Worm (Caenorhabditis elegans): Measurements from ENCODE around the gene F53B2.8.
"Not testable (repeated sequence)": the region's sequence is repeated elsewhere in the genome, so short reads cannot be mapped to it uniquely, and the experiment has no call there.

Gene F53B2.8

DNA sequence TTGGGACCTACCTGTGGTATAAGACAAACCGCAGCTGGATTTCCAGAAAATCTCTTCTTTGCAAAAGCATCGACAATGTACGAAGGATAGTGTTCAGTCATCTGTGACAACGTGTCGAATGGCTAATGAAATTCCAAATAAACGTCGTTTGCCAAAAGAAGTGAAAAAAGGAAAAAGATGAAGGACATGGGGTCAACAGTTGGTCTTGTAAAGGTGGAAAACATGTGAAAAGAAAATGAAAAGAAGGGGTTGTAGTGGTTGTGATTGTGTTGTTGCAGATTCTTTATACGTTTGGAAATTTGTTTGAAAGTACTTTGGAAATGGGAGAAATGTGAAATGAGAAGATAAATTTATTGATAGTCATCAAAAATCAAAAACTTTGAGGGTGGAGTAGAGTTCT lies 50.3 kb downstream of the F53B2.8 start, which contains the start of gene T04A11.1:
TSS of gene T04A11.1 (minus strand) at position 101 of the 400 bp plus-strand sequence.
- TF ChIP-seq mep-1 (tag; optimal IDR thresholded peaks at IDR 0.05); lin-13 (tag; optimal IDR thresholded peaks at IDR 0.05); flh-1 (GFP tag; optimal IDR thresholded peaks at IDR 0.05): not testable (repeated sequence)

Measured in whole organism, mixed stage, embryonic.